Worm (Caenorhabditis elegans): ENCODE data around the gene EEED8.3.

Gene EEED8.3

DNA sequence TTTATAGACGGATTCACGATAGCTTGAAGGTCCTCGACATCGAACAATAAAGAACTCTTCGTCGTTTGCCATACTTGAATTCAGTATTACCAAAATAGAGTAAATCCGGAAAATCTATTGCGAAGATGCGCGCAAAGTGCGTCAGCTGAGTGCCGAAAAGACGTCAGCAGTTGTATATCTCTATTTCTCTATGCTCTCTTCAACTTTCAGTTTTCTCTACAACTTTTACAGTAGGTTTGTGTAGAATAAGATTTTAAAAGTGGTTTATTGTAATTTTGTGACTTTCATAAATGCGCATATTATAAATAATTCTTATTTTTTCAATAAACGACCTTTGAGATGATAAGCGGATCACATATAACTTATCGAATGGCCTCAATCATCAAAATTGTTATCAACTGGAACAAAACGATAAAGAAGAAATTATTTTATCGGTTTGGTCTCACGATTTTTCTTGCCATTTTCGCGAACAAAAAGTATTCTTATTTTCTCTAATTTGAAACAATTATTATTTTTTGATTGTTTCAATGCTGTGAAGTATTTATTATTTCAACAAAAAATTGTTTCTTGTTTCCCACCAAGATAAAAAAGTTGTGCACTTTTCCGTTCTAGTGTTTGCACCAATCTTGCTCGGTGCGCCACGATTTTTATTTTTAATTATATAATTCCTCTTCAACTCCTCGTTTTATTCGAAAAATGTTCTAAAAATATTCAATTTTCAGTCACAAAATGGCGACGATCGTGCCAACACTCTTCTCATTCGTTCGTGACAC, 40.6 kb upstream of the EEED8.3 start, which contains the start of the genes agt-2 and F09E5.3 (continued):
- TF ChIP-seq sox-4 (tag; optimal IDR thresholded peaks at IDR 0.05) (peak; percentile 77), snpc-4 (tag; optimal IDR thresholded peaks at IDR 0.05) (peak; percentile 89), vab-15 (tag; optimal IDR thresholded peaks at IDR 0.05) (peak; percentile 25), dsc-1 (tag; optimal IDR thresholded peaks at IDR 0.05) (peak; percentile 95), hpl-2 (GFP tag; optimal IDR thresholded peaks at IDR 0.05) (peak; percentile 63), pag-3 (tag; optimal IDR thresholded peaks at IDR 0.05; ENCODE audit: borderline replicate concordance, insufficient read depth) (no peak), egl-27 (tag; optimal IDR thresholded peaks at IDR 0.05) (peak; percentile 1 to 14), swsn-7 (tag; optimal IDR thresholded peaks at IDR 0.05) (peak; percentile 96), unc-98 (GFP tag; IDR thresholded peaks at IDR 0.05) (no peak), dpl-1 (GFP tag; optimal IDR thresholded peaks at IDR 0.05) (peak; percentile 88 to 91 (median 90)), pax-3 (tag; optimal IDR thresholded peaks at IDR 0.05) (peak; percentile 83), efl-3 (GFP tag; optimal IDR thresholded peaks at IDR 0.05) (peak; percentile 21), unc-130 (tag; optimal IDR thresholded peaks at IDR 0.05) (peak; percentile 95), nhr-76 (tag; optimal IDR thresholded peaks at IDR 0.05) (no peak), lin-15B (tag; optimal IDR thresholded peaks at IDR 0.05) (peak; percentile 82), isw-1 (GFP tag; IDR thresholded peaks at IDR 0.05) (peak; percentile 86), sup-37 (GFP tag; optimal IDR thresholded peaks at IDR 0.05) (peak; percentile 79), skn-1 (tag; optimal IDR thresholded peaks at IDR 0.05) (peak; percentile 94), egl-13 (tag; optimal IDR thresholded peaks at IDR 0.05) (peak; percentile 84), fos-1 (tag; optimal IDR thresholded peaks at IDR 0.05) (peak; percentile 89), aly-2 (tag; optimal IDR thresholded peaks at IDR 0.05) (peak; percentile 92), nhr-47 (tag; optimal IDR thresholded peaks at IDR 0.05) (peak; percentile 96), lin-14 (GFP tag; optimal IDR thresholded peaks at IDR 0.05) (peak; percentile 96), ceh-88 (GFP tag; IDR thresholded peaks at IDR 0.05) (peak; percentile 78), ceh-63 (GFP tag; optimal IDR thresholded peaks at IDR 0.05) (no peak), nhr-11 (tag; optimal IDR thresholded peaks at IDR 0.05) (peak; percentile 81), nhr-12 (tag; optimal IDR thresholded peaks at IDR 0.05) (no peak), mdl-1 (tag; optimal IDR thresholded peaks at IDR 0.05) (peak in 1 of 2 experiments; percentile 84), zip-4 (GFP tag; optimal IDR thresholded peaks at IDR 0.05) (peak; percentile 81), lir-3 (tag; optimal IDR thresholded peaks at IDR 0.05; ENCODE audit: poor library complexity) (peak; percentile 87), ets-5 (GFP tag; IDR thresholded peaks at IDR 0.05) (no peak), hlh-17 (GFP tag; optimal IDR thresholded peaks at IDR 0.05; ENCODE audit: borderline replicate concordance) (no peak), ces-1 (GFP tag; optimal IDR thresholded peaks at IDR 0.05) (no peak), lsy-2 (tag; optimal IDR thresholded peaks at IDR 0.05) (peak; percentile 95 to 97), mef-2 (tag; optimal IDR thresholded peaks at IDR 0.05) (peak; percentile 28), lin-39 (tag; optimal IDR thresholded peaks at IDR 0.05) (peak; percentile 94), nhr-90 (tag; optimal IDR thresholded peaks at IDR 0.05; ENCODE audit: poor library complexity) (peak; percentile 91), aha-1 (tag; optimal IDR thresholded peaks at IDR 0.05) (peak; percentile 20), nhr-20 (tag; optimal IDR thresholded peaks at IDR 0.05) (peak; percentile 95), rnt-1 (tag; optimal IDR thresholded peaks at IDR 0.05) (peak; percentile 96), nhr-85 (tag) (peak; percentile 93), alr-1 (tag; optimal IDR thresholded peaks at IDR 0.05; ENCODE audit: borderline replicate concordance) (no peak), xbp-1 (tag; optimal IDR thresholded peaks at IDR 0.05) (peak; percentile 95), hlh-4 (tag; optimal IDR thresholded peaks at IDR 0.05) (no peak), sptf-1 (tag; optimal IDR thresholded peaks at IDR 0.05) (no peak), ama-1 (optimal IDR thresholded peaks at IDR 0.05) (peak; percentile 86), ztf-11 (tag; optimal IDR thresholded peaks at IDR 0.05) (peak in 1 of 2 experiments; percentile 81), grh-1 (GFP tag; IDR thresholded peaks at IDR 0.05) (peak; percentile 87), lin-35 (GFP tag; optimal IDR thresholded peaks at IDR 0.05) (peak; percentile 93), jun-1 (tag; optimal IDR thresholded peaks at IDR 0.05) (peak; percentile 89)

All from whole organism, L1 larva.